Fruit fly (Drosophila melanogaster): ENCODE results near the gene CG43115.

CG43115 gene

dm6 chrX:6037180-6037946, 28.9 kb downstream of the CG43115 start, which contains the start of the genes rux and MCTS1 (continued):
- peak; percentile 71 for TF ChIP-seq CG3847 (GFP tag; IDR thresholded peaks at IDR 0.05)
- no peak for TF ChIP-seq CG8944 (GFP tag; optimal IDR thresholded peaks at IDR 0.05)
- peak in 1 of 2 experiments; percentile 19 for TF ChIP-seq chif (GFP tag; optimal IDR thresholded peaks at IDR 0.05)
- TF ChIP-seq chm (GFP tag; IDR thresholded peaks at IDR 0.05), result no peak
- no peak for TF ChIP-seq CG11723 (GFP tag; optimal IDR thresholded peaks at IDR 0.05)
- peak; percentile 1 for TF ChIP-seq CG18599 (GFP tag; optimal IDR thresholded peaks at IDR 0.05)
- TF ChIP-seq Hand (GFP tag; optimal IDR thresholded peaks at IDR 0.05), result no peak
- TF ChIP-seq Usf (GFP tag; optimal IDR thresholded peaks at IDR 0.05), result no peak
- TF ChIP-seq MTF-1 (GFP tag; optimal IDR thresholded peaks at IDR 0.05; ENCODE audit: borderline replicate concordance), result no peak
- no peak for TF ChIP-seq cg (GFP tag; optimal IDR thresholded peaks at IDR 0.05)
- TF ChIP-seq CG11093 (GFP tag; IDR thresholded peaks at IDR 0.05), result no peak; the same call in 2 of the 3 replicates
- TF ChIP-seq ase (GFP tag; IDR thresholded peaks at IDR 0.05), result no peak
- peak; percentile 20 for TF ChIP-seq slp2 (GFP tag; optimal IDR thresholded peaks at IDR 0.05)
- TF ChIP-seq pita (GFP tag; optimal IDR thresholded peaks at IDR 0.05), result no peak
- no peak for TF ChIP-seq grn (GFP tag; optimal IDR thresholded peaks at IDR 0.05)
- TF ChIP-seq CG3163 (GFP tag; optimal IDR thresholded peaks at IDR 0.05), result no peak
- TF ChIP-seq ewg (GFP tag; optimal IDR thresholded peaks at IDR 0.05), result no peak
- TF ChIP-seq CG7745 (tag; optimal IDR thresholded peaks at IDR 0.05), result no peak
- TF ChIP-seq CG4854 (GFP tag; optimal IDR thresholded peaks at IDR 0.05), result no peak
- TF ChIP-seq CG30020 (tag; optimal IDR thresholded peaks at IDR 0.05), result peak; percentile 17
- TF ChIP-seq dati (GFP tag; IDR thresholded peaks at IDR 0.05), result no peak
- no peak for TF ChIP-seq hth (optimal IDR thresholded peaks at IDR 0.05)
- TF ChIP-seq CG15073 (GFP tag; optimal IDR thresholded peaks at IDR 0.05), result no peak
- TF ChIP-seq Nf-YB (GFP tag; optimal IDR thresholded peaks at IDR 0.05), result no peak
- no peak for TF ChIP-seq Nf-YA (GFP tag; IDR thresholded peaks at IDR 0.05)
- TF ChIP-seq Atf6 (GFP tag; IDR thresholded peaks at IDR 0.05), result no peak
- TF ChIP-seq hb (GFP tag; IDR thresholded peaks at IDR 0.05; ENCODE audit: partially characterized antibody), result peak; percentile 90
- peak; percentile 51; the same call in 1 of the 2 replicates for TF ChIP-seq sob (GFP tag; IDR thresholded peaks at IDR 0.05)
- no peak for TF ChIP-seq odd (GFP tag; optimal IDR thresholded peaks at IDR 0.05)
- TF ChIP-seq wor (GFP tag; IDR thresholded peaks at IDR 0.05), result no peak
- no peak for TF ChIP-seq cwo (GFP tag; optimal IDR thresholded peaks at IDR 0.05)
- TF ChIP-seq CG17328 (GFP tag; IDR thresholded peaks at IDR 0.05), result 0 out of 2 replicates have a peak, but pooled peaks have one; percentile 7
- TF ChIP-seq Lim3 (GFP tag; IDR thresholded peaks at IDR 0.05), result no peak
- peak; percentile 49 for TF ChIP-seq CG8924 (tag; optimal IDR thresholded peaks at IDR 0.05)
- TF ChIP-seq CG4282 (GFP tag; optimal IDR thresholded peaks at IDR 0.05), result no peak
- TF ChIP-seq CG4424 (GFP tag; optimal IDR thresholded peaks at IDR 0.05), result peak; percentile 17
- TF ChIP-seq Hmr (GFP tag; optimal IDR thresholded peaks at IDR 0.05), result peak; percentile 9
- TF ChIP-seq CG10959 (GFP tag; IDR thresholded peaks at IDR 0.05), result no peak
- TF ChIP-seq Dp (GFP tag; optimal IDR thresholded peaks at IDR 0.05), result peak; percentile 20
- TF ChIP-seq yki (optimal IDR thresholded peaks at IDR 0.05), result no peak
- TF ChIP-seq Doc3 (GFP tag; IDR thresholded peaks at IDR 0.05; ENCODE audit: partially characterized antibody), result peak; percentile 94
- no peak for TF ChIP-seq h (optimal IDR thresholded peaks at IDR 0.05)
- peak; percentile 65 for TF ChIP-seq gfzf (GFP tag; optimal IDR thresholded peaks at IDR 0.05)
- no peak for TF ChIP-seq Spps (tag; optimal IDR thresholded peaks at IDR 0.05)
- no peak for TF ChIP-seq pfk (GFP tag; optimal IDR thresholded peaks at IDR 0.05)
- TF ChIP-seq nerfin-1 (tag; optimal IDR thresholded peaks at IDR 0.05), result no peak
- no peak for TF ChIP-seq CG1602 (GFP tag; optimal IDR thresholded peaks at IDR 0.05)
- no peak for TF ChIP-seq PHDP (tag; optimal IDR thresholded peaks at IDR 0.05)
- no peak for TF ChIP-seq onecut (GFP tag; IDR thresholded peaks at IDR 0.05)
- TF ChIP-seq CG11085 (GFP tag; IDR thresholded peaks at IDR 0.05), result no peak
- no peak for TF ChIP-seq D19A (tag; optimal IDR thresholded peaks at IDR 0.05)

Measured in whole organism, embryonic.